Worm (Caenorhabditis elegans) whole organism, L2 larva: Measurements from ENCODE around the gene irld-14.
A peak's percentile ranks its signal among the peaks of the same experiment; 100 is the strongest.

Source experiments
- C34F6.9 ChIP-seq: fragments of 150-350 bp; optimal IDR thresholded peaks from 2 replicates; lab custom pipeline; 2014; ENCODE audit warnings: missing biosample characterization, missing genetic modification characterization
- F13H6.1 ChIP-seq: sonication (generic microtip); optimal IDR thresholded peaks from 2 replicates; lab custom pipeline; 2016; ENCODE audit warnings: missing genetic modification characterization, missing compliant biosample characterization
- R02D3.7 ChIP-seq: fragments of 150-350 bp; optimal IDR thresholded peaks from 2 replicates; lab custom pipeline; 2014; ENCODE audit warnings: missing biosample characterization, missing genetic modification characterization
- alr-1 ChIP-seq: fragments of 150-350 bp; optimal IDR thresholded peaks from 2 replicates; lab custom pipeline; 2014; ENCODE audit warnings: missing biosample characterization, missing genetic modification characterization
- ama-1 ChIP-seq: fragments of 150-350 bp; optimal IDR thresholded peaks from 2 replicates; lab custom pipeline; 2018; ENCODE audit warnings: inconsistent platforms
- ceh-82 ChIP-seq: fragments of 150-350 bp; optimal IDR thresholded peaks from 2 replicates; lab custom pipeline; 2014; ENCODE audit warnings: missing biosample characterization, missing genetic modification characterization
- crh-2 ChIP-seq: sonication (generic microtip); optimal IDR thresholded peaks from 2 replicates; lab custom pipeline; 2017; ENCODE audit warnings: missing biosample characterization, missing genetic modification characterization
- dmd-4 ChIP-seq: sonication (generic microtip); optimal IDR thresholded peaks from 2 replicates; lab custom pipeline; 2017; ENCODE audit warnings: missing biosample characterization, missing genetic modification characterization
- egl-27 ChIP-seq: sonication (generic microtip); optimal IDR thresholded peaks from 3 replicates; lab custom pipeline; 2017; ENCODE audit warnings: missing biosample characterization, missing genetic modification reagents, missing genetic modification characterization
- elt-1 ChIP-seq: fragments of 150-350 bp; optimal IDR thresholded peaks from 2 replicates; lab custom pipeline; 2014; ENCODE audit warnings: missing biosample characterization, missing genetic modification characterization
- elt-3 ChIP-seq: sonication (generic microtip); optimal IDR thresholded peaks from 2 replicates; lab custom pipeline; 2017; ENCODE audit warnings: missing biosample characterization, missing genetic modification characterization
- fos-1 ChIP-seq: fragments of 150-350 bp; optimal IDR thresholded peaks from 2 replicates; lab custom pipeline; 2014; ENCODE audit warnings: missing biosample characterization, missing genetic modification characterization
- gmeb-1 ChIP-seq: fragments of 150-350 bp; optimal IDR thresholded peaks from 2 replicates; lab custom pipeline; 2014; ENCODE audit warnings: missing biosample characterization, missing genetic modification characterization
- lin-39 ChIP-seq: fragments of 150-350 bp; optimal IDR thresholded peaks from 2 replicates; lab custom pipeline; 2014; ENCODE audit warnings: missing biosample characterization, missing genetic modification reagents, missing genetic modification characterization
- lsy-2 ChIP-seq, 2 experiments: fragments of 150-350 bp in 1 of 2; sonication (generic microtip) in 1 of 2; optimal IDR thresholded peaks; 2 replicates each; lab custom pipeline; 2014 to 2017; ENCODE audit warnings: missing biosample characterization in 2 of 2, missing genetic modification characterization in 2 of 2
- mbf-1 ChIP-seq: sonication (generic microtip); optimal IDR thresholded peaks from 2 replicates; lab custom pipeline; 2017; ENCODE audit warnings: missing biosample characterization, missing genetic modification characterization
- mdl-1 ChIP-seq, 2 experiments: fragments of 150-350 bp in 1 of 2; sonication (generic microtip) in 1 of 2; optimal IDR thresholded peaks; 2 replicates each; lab custom pipeline; 2017; ENCODE audit warnings: missing biosample characterization in 2 of 2, missing genetic modification characterization in 2 of 2
- nhr-12 ChIP-seq: fragments of 150-350 bp; optimal IDR thresholded peaks from 2 replicates; lab custom pipeline; 2014; ENCODE audit warnings: missing biosample characterization, missing genetic modification characterization
- nhr-129 ChIP-seq: fragments of 150-350 bp; optimal IDR thresholded peaks from 2 replicates; lab custom pipeline; 2014; ENCODE audit warnings: missing biosample characterization, missing genetic modification characterization
- nhr-21 ChIP-seq: fragments of 150-350 bp; optimal IDR thresholded peaks from 2 replicates; lab custom pipeline; 2014; ENCODE audit warnings: missing biosample characterization, missing genetic modification characterization
- nhr-23 ChIP-seq: fragments of 150-350 bp; optimal IDR thresholded peaks from 2 replicates; lab custom pipeline; 2014; ENCODE audit warnings: missing biosample characterization, missing genetic modification reagents, missing genetic modification characterization
- nhr-25 ChIP-seq: fragments of 150-350 bp; sonication (generic microtip); optimal IDR thresholded peaks from 3 replicates; lab custom pipeline; 2014; ENCODE audit warnings: missing biosample characterization, missing genetic modification characterization
- nhr-6 ChIP-seq: fragments of 150-350 bp; optimal IDR thresholded peaks from 2 replicates; lab custom pipeline; 2014; ENCODE audit warnings: missing biosample characterization, missing genetic modification characterization
- nhr-77 ChIP-seq: fragments of 150-350 bp; optimal IDR thresholded peaks from 2 replicates; lab custom pipeline; 2014; ENCODE audit warnings: missing biosample characterization, missing genetic modification characterization
- sma-3 ChIP-seq: sonication (generic microtip); optimal IDR thresholded peaks from 2 replicates; lab custom pipeline; 2016; ENCODE audit warnings: missing genetic modification reagents, missing genetic modification characterization, missing compliant biosample characterization
- sma-9 ChIP-seq, 2 experiments: fragments of 150-350 bp in 1 of 2; sonication (generic microtip) in 1 of 2; optimal IDR thresholded peaks; 2 replicates each; lab custom pipeline; 2014 to 2016; ENCODE audit warnings: missing genetic modification characterization in 2 of 2, mild to moderate bottlenecking in 1 of 2, missing biosample characterization in 1 of 2, missing compliant biosample characterization in 1 of 2, missing genetic modification reagents in 1 of 2, moderate library complexity in 1 of 2
- unc-39 ChIP-seq: fragments of 150-350 bp; optimal IDR thresholded peaks from 2 replicates; lab custom pipeline; 2014; ENCODE audit warnings: missing biosample characterization, missing genetic modification characterization
- unc-55 ChIP-seq: fragments of 150-350 bp; sonication (generic microtip); optimal IDR thresholded peaks from 3 replicates; lab custom pipeline; 2014; ENCODE audit warnings: missing biosample characterization, missing genetic modification reagents, missing genetic modification characterization
- unc-62 ChIP-seq: fragments of 150-350 bp; optimal IDR thresholded peaks from 2 replicates; lab custom pipeline; 2014; ENCODE audit warnings: missing biosample characterization, missing genetic modification reagents, missing genetic modification characterization
- zag-1 ChIP-seq: fragments of 150-350 bp; optimal IDR thresholded peaks from 2 replicates; lab custom pipeline; 2014; ENCODE audit warnings: missing biosample characterization, missing genetic modification characterization
- ztf-4 ChIP-seq: fragments of 150-350 bp; optimal IDR thresholded peaks from 2 replicates; lab custom pipeline; 2014; ENCODE audit warnings: missing biosample characterization, missing genetic modification characterization

irld-14 gene

DNA sequence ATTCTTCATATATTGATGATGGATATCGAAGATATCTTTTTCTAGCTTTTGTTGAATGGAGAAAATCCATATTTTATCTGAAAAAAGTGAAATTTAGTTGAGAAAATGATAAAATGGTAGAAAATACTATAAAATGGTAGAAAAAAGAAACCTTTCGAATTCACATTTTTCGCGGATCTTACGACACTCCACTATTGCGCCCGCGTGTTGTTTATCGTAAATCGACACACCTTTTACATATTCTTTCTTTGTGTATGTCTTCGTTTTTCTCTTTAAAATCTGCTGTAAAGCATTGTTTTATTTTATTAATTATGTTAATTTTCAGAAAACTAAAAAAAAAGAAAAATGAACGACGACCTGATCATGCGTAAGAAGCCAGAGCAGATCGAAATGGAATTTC lies 5.5 kb upstream of the irld-14 start, which contains the start of the genes cdt-2 and T01C3.2 (continued):
- TF ChIP-seq sma-3 (GFP tag; lab: Kevin White, UChicago) (no peak), mbf-1 (no peak), nhr-25 (tag; lab: Kevin White, UChicago) (peak; percentile 6)

DNA sequence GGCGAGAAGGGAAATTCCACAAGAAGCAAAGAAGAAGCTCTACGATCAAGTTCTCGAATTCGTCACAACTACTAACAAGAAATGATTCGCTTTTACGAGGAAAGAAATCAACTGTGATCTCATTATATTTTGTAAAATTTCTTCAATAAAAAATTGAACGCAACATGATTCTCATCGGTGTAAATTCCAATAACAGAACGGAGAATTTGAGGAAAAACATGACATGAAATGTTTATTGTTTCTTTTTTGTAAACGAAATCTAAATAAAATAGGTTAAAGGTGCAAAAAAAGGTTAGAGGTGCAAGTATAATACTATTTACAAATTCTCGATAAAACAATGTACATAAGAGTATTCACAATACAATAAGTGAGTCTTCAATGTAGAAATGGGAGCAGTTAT lies 4.8 kb upstream of the irld-14 start:
- TF ChIP-seq nhr-21 (tag; lab: Kevin White, UChicago) (no peak), zag-1 (tag; lab: Kevin White, UChicago) (no peak), elt-1 (tag; lab: Kevin White, UChicago) (no peak), dmd-4 (tag; lab: Kevin White, UChicago) (no peak), ceh-82 (no peak), nhr-77 (tag; lab: Kevin White, UChicago) (no peak), alr-1 (no peak), lin-39 (no peak), nhr-129 (tag; lab: Kevin White, UChicago) (no peak), nhr-6 (tag; lab: Kevin White, UChicago) (no peak), egl-27 (tag; lab: Kevin White, UChicago) (no peak), ama-1 (no peak), unc-39 (tag; lab: Kevin White, UChicago) (no peak), mdl-1 (tag; optimal IDR thresholded peaks at IDR 0.05; lab: Kevin White, UChicago) (no peak), sma-3 (GFP tag; lab: Kevin White, UChicago) (no peak), nhr-23 (tag; lab: Kevin White, UChicago) (no peak)

- TF ChIP-seq dmd-4 (tag; lab: Kevin White, UChicago) (no peak), fos-1 (tag; lab: Kevin White, UChicago) (no peak), lin-39 (no peak), lsy-2 (tag; optimal IDR thresholded peaks at IDR 0.05; lab: Kevin White, UChicago) (no peak), crh-2 (no peak), unc-55 (GFP tag; lab: Kevin White, UChicago) (no peak), nhr-25 (tag; lab: Kevin White, UChicago) (no peak), elt-1 (tag; lab: Kevin White, UChicago) (no peak), ztf-4 (no peak), C34F6.9 (no peak), unc-62 (GFP tag; lab: Kevin White, UChicago) (no peak)
Measured at ce11 chrV:14992627-14993117, 3.7 kb upstream of the irld-14 start, which contains the start of gene T01C3.3. Gene T01C3.3 (minus strand): TSS chrV:14992677.

- TF ChIP-seq F13H6.1 (tag; lab: Kevin White, UChicago) (no peak), fos-1 (tag; lab: Kevin White, UChicago) (peak; percentile 40), sma-9 (GFP tag; optimal IDR thresholded peaks at IDR 0.05; lab: Kevin White, UChicago) (peak; percentile 60), sma-9 (tag; optimal IDR thresholded peaks at IDR 0.05; lab: Kevin White, UChicago) (no peak)
- TF ChIP-seq, all 48 proteins: peak for 2
Measured at ce11 chrV:14993620-14994019, 2.7 kb upstream of the irld-14 start, which contains the start of gene fil-1. Gene fil-1 (plus strand): TSS chrV:14993838.

DNA sequence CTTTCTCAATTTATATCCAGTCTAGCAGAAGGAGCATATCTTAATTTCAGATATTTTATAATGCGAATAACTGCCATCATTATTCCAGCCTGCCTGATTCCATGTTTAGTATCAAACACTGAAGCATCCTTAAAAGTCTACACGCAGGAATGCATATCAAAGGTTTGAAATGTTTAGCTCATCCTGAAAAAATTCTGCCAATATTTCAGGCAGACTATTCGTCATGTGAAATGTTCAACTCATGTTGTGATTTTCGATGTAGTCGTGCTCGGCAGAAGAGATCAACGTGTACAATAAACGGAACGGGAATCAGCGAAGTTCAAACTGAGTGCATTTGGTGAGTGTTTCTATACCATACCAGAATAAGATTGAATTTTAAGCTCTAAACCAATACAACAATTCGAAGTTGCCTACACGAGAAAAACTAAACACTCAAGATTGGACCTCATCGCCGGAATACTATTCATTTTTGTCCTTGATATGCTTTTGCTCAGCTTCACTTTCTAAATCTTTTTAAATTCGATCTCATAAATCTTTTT lies 3.2 kb downstream of the irld-14 start, which contains the start of gene T01C3.11:
Gene T01C3.11, plus strand, starts transcription at position 51 of the 539 bp plus-strand sequence.
- no peak for TF ChIP-seq R02D3.7 (tag; lab: Kevin White, UChicago)
- TF ChIP-seq gmeb-1 (tag; lab: Kevin White, UChicago) = no peak
- no peak for TF ChIP-seq F13H6.1 (tag; lab: Kevin White, UChicago)
- no peak for TF ChIP-seq fos-1 (tag; lab: Kevin White, UChicago)
- TF ChIP-seq alr-1 = no peak
- TF ChIP-seq elt-3 (tag; lab: Kevin White, UChicago) = no peak
- TF ChIP-seq unc-39 (tag; lab: Kevin White, UChicago) = no peak
- TF ChIP-seq nhr-129 (tag; lab: Kevin White, UChicago) = no peak
- TF ChIP-seq nhr-12 (tag; lab: Kevin White, UChicago) = no peak
